Worm (Caenorhabditis elegans) whole organism, young adult: Measurements from ENCODE around the gene meg-3.

Source experiments
- C06A6.2 ChIP-seq: fragments of 200-800 bp; sonication (Bioruptor generic); conservative IDR thresholded peaks from 2 replicates; pipeline ENCODE4 v1.3.6; 2022; ENCODE audit warnings: missing genetic modification characterization, missing compliant biosample characterization
- T26A5.8 ChIP-seq: sonication (generic microtip); optimal IDR thresholded peaks from 2 replicates; lab custom pipeline; 2016; ENCODE audit warnings: missing genetic modification characterization, missing compliant biosample characterization
- Y67H2A.10 ChIP-seq: fragments of 200-800 bp; sonication (Bioruptor generic); conservative IDR thresholded peaks from 2 replicates; pipeline ENCODE4 v1.3.6; 2022; ENCODE audit warnings: missing genetic modification reagents, missing genetic modification characterization, missing compliant biosample characterization
- ama-1 ChIP-seq, 3 experiments: fragments of 150-350 bp in 1 of 3; sonication (generic microtip) in 2 of 3; optimal IDR thresholded peaks; 2 replicates each; lab custom pipeline; 2014 to 2018; ENCODE audit warnings: missing biosample characterization in 2 of 3, missing genetic modification characterization in 2 of 3, missing genetic modification reagents in 2 of 3
- aptf-3 ChIP-seq: fragments of 200-800 bp; sonication (Bioruptor generic); IDR thresholded peaks from 2 replicates; pipeline ENCODE4 v1.3.6; 2022; ENCODE audit warnings: missing genetic modification characterization, missing compliant biosample characterization
- nfya-2 ChIP-seq: fragments of 200-800 bp; sonication (Bioruptor generic); IDR thresholded peaks from 2 replicates; pipeline ENCODE4 v1.3.6; 2022; ENCODE audit warnings: missing genetic modification reagents, missing genetic modification characterization, missing compliant biosample characterization
- rec-8 ChIP-seq, 2 experiments: sonication (generic microtip); optimal IDR thresholded peaks; 2 replicates each; lab custom pipeline; 2016; ENCODE audit warnings: mild to moderate bottlenecking in 2 of 2, missing genetic modification characterization in 2 of 2, missing genetic modification reagents in 2 of 2, missing genotype in 2 of 2, missing biosample characterization in 1 of 2, missing compliant biosample characterization in 1 of 2, moderate library complexity in 1 of 2
- snpc-4 ChIP-seq, 5 experiments: fragments of 150-350 bp in 1 of 5; sonication (generic microtip) in 4 of 5; optimal IDR thresholded peaks; 2 replicates each; lab custom pipeline; 2014 to 2018; ENCODE audit warnings: missing genetic modification characterization in 5 of 5, missing biosample characterization in 3 of 5, antibody characterized with exemption in 2 of 5, mild to moderate bottlenecking in 2 of 5, missing compliant biosample characterization in 2 of 5, missing genotype in 2 of 5, moderate library complexity in 2 of 5, missing genetic modification reagents in 1 of 5
- tlf-1 ChIP-seq: fragments of 200-800 bp; sonication (Bioruptor generic); optimal IDR thresholded peaks from 2 replicates; lab custom pipeline; 2018; ENCODE audit warnings: mild to moderate bottlenecking, missing genetic modification characterization, missing compliant biosample characterization

- TF ChIP-seq nfya-2 (GFP tag; lab: Robert Waterston, UW) (no peak), C06A6.2 (GFP tag; lab: Robert Waterston, UW) (no peak), Y67H2A.10 (GFP tag; lab: Robert Waterston, UW) (no peak), T26A5.8 (tag; lab: Kevin White, UChicago) (no peak), tlf-1 (GFP tag; lab: Kevin White, UChicago) (no peak), rec-8 (tag; optimal IDR thresholded peaks at IDR 0.05; lab: Kevin White, UChicago) (no peak), snpc-4 (GFP tag; optimal IDR thresholded peaks at IDR 0.05; lab: Kevin White, UChicago) (no peak), snpc-4 (tag; optimal IDR thresholded peaks at IDR 0.05; lab: Kevin White, UChicago) (no peak), aptf-3 (GFP tag; lab: Robert Waterston, UW) (no peak), ama-1 (optimal IDR thresholded peaks at IDR 0.05; lab: Kevin White, UChicago) (no peak), ama-1 (GFP tag; optimal IDR thresholded peaks at IDR 0.05; lab: Kevin White, UChicago) (no peak)
These were observed 49.5 kb downstream of the meg-3 start, which contains the start of gene Y59E1A.4 for ce11 chrX:1939887-1940286.
